Worm (Caenorhabditis elegans): Measurements from ENCODE around the gene T08G3.11.
"Not testable (repeated sequence)": the region's sequence is repeated elsewhere in the genome, so short reads cannot be mapped to it uniquely, and the experiment has no call there.

T08G3.11 gene

ce11 chrV:16479275-16479674, at the start of gene T08G3.11:
T08G3.11 (minus strand) TSS chrV:16479375.
- TF ChIP-seq dao-5 (tag; optimal IDR thresholded peaks at IDR 0.05), result no peak
- no peak for TF ChIP-seq W03F9.2 (tag; optimal IDR thresholded peaks at IDR 0.05)
- TF ChIP-seq him-1 (tag; optimal IDR thresholded peaks at IDR 0.05), result no peak

- no peak for TF ChIP-seq dao-5 (tag; optimal IDR thresholded peaks at IDR 0.05)
- TF ChIP-seq him-1 (tag; optimal IDR thresholded peaks at IDR 0.05), result no peak
- TF ChIP-seq W03F9.2 (tag; optimal IDR thresholded peaks at IDR 0.05), result no peak
These were observed 48.6 kb upstream of the T08G3.11 start, which contains the start of gene F36D3.16 for ce11 chrV:16527796-16528195. F36D3.16 (plus strand) TSS chrV:16528096.

ce11 chrV:16526858-16527257, 47.7 kb upstream of the T08G3.11 start, which contains the start of gene F36D3.8:
F36D3.8 (plus strand) TSS chrV:16527158.
- no peak for TF ChIP-seq dao-5 (tag; optimal IDR thresholded peaks at IDR 0.05)
- no peak for TF ChIP-seq W03F9.2 (tag; optimal IDR thresholded peaks at IDR 0.05)
- TF ChIP-seq him-1 (tag; optimal IDR thresholded peaks at IDR 0.05), result no peak

ce11 chrV:16522242-16522641, 43.1 kb upstream of the T08G3.11 start, which contains the start of gene srw-34:
srw-34 (minus strand) TSS chrV:16522342.
- TF ChIP-seq W03F9.2 (tag; optimal IDR thresholded peaks at IDR 0.05) (no peak), him-1 (tag; optimal IDR thresholded peaks at IDR 0.05) (no peak), dao-5 (tag; optimal IDR thresholded peaks at IDR 0.05) (no peak)

ce11 chrV:16517619-16518018, 38.4 kb upstream of the T08G3.11 start, which contains the start of gene F36D3.4:
F36D3.4 (minus strand) TSS chrV:16517719.
- no peak for TF ChIP-seq dao-5 (tag; optimal IDR thresholded peaks at IDR 0.05)
- no peak for TF ChIP-seq him-1 (tag; optimal IDR thresholded peaks at IDR 0.05)
- no peak for TF ChIP-seq W03F9.2 (tag; optimal IDR thresholded peaks at IDR 0.05)

- TF ChIP-seq dao-5, him-1, W03F9.2 (tag; optimal IDR thresholded peaks at IDR 0.05): not testable (repeated sequence)
These were observed 36.0 kb upstream of the T08G3.11 start, which contains the start of gene F36D3.5 for ce11 chrV:16515140-16515539. F36D3.5 (minus strand) TSS chrV:16515240.

ce11 chrV:16508667-16509066, 29.5 kb upstream of the T08G3.11 start, which contains the start of gene srr-3:
srr-3 (minus strand) TSS chrV:16508767.
- TF ChIP-seq him-1 (tag; optimal IDR thresholded peaks at IDR 0.05) (no peak), dao-5 (tag; optimal IDR thresholded peaks at IDR 0.05) (no peak), W03F9.2 (tag; optimal IDR thresholded peaks at IDR 0.05) (no peak)

ce11 chrV:16506650-16507049, 27.5 kb upstream of the T08G3.11 start:
- no peak for TF ChIP-seq W03F9.2 (tag; optimal IDR thresholded peaks at IDR 0.05)
- no peak for TF ChIP-seq dao-5 (tag; optimal IDR thresholded peaks at IDR 0.05)
- TF ChIP-seq him-1 (tag; optimal IDR thresholded peaks at IDR 0.05), result no peak

ce11 chrV:16505828-16506227, 26.7 kb upstream of the T08G3.11 start, which contains the start of gene nhr-54:
nhr-54 (minus strand) TSS chrV:16505928.
- no peak for TF ChIP-seq him-1 (tag; optimal IDR thresholded peaks at IDR 0.05)
- no peak for TF ChIP-seq W03F9.2 (tag; optimal IDR thresholded peaks at IDR 0.05)
- no peak for TF ChIP-seq dao-5 (tag; optimal IDR thresholded peaks at IDR 0.05)

ce11 chrV:16503164-16503563, 24.0 kb upstream of the T08G3.11 start, which contains the start of gene F36D3.14:
F36D3.14 (minus strand) TSS chrV:16503264.
- no peak for TF ChIP-seq W03F9.2 (tag; optimal IDR thresholded peaks at IDR 0.05)
- no peak for TF ChIP-seq dao-5 (tag; optimal IDR thresholded peaks at IDR 0.05)
- no peak for TF ChIP-seq him-1 (tag; optimal IDR thresholded peaks at IDR 0.05)

ce11 chrV:16499006-16499405, 19.8 kb upstream of the T08G3.11 start, which contains the start of gene F36D3.1:
F36D3.1 (plus strand) TSS chrV:16499352.
- no peak for TF ChIP-seq dao-5 (tag; optimal IDR thresholded peaks at IDR 0.05)
- no peak for TF ChIP-seq him-1 (tag; optimal IDR thresholded peaks at IDR 0.05)
- TF ChIP-seq W03F9.2 (tag; optimal IDR thresholded peaks at IDR 0.05), result no peak

- TF ChIP-seq him-1 (tag; optimal IDR thresholded peaks at IDR 0.05), result no peak
- no peak for TF ChIP-seq dao-5 (tag; optimal IDR thresholded peaks at IDR 0.05)
- TF ChIP-seq W03F9.2 (tag; optimal IDR thresholded peaks at IDR 0.05), result no peak
These were observed 18.3 kb upstream of the T08G3.11 start, which contains the start of gene srh-136 for ce11 chrV:16497504-16497903. srh-136 (minus strand) TSS chrV:16497596.

- TF ChIP-seq W03F9.2 (tag; optimal IDR thresholded peaks at IDR 0.05) (no peak), dao-5 (tag; optimal IDR thresholded peaks at IDR 0.05) (no peak), him-1 (tag; optimal IDR thresholded peaks at IDR 0.05) (no peak)
These were observed 15.2 kb upstream of the T08G3.11 start, which contains the start of gene comt-2 for ce11 chrV:16494359-16494758. comt-2 (minus strand) TSS chrV:16494489.

ce11 chrV:16488172-16488571, 9.0 kb upstream of the T08G3.11 start, which contains the start of gene sqst-4:
sqst-4 (plus strand) TSS chrV:16488472.
- TF ChIP-seq him-1 (tag; optimal IDR thresholded peaks at IDR 0.05) (no peak), W03F9.2 (tag; optimal IDR thresholded peaks at IDR 0.05) (no peak), dao-5 (tag; optimal IDR thresholded peaks at IDR 0.05) (no peak)
